Worm (Caenorhabditis elegans): ENCODE results near the gene T25D10.4.

The T25D10.4 gene

ce11 chrII:6366696-6367095, 43.4 kb downstream of the T25D10.4 start, which contains the start of gene ctsa-4.1:
Gene ctsa-4.1 (plus strand): TSS chrII:6366996.
- TF ChIP-seq mab-9 (GFP tag; IDR thresholded peaks at IDR 0.05): no peak
- no peak for TF ChIP-seq efl-1 (optimal IDR thresholded peaks at IDR 0.05)
- TF ChIP-seq efl-1 (GFP tag; optimal IDR thresholded peaks at IDR 0.05 in 1 of 2): peak in 1 of 2 experiments; percentile 24

ce11 chrII:6365237-6365815, 44.8 kb downstream of the T25D10.4 start, which contains the start of the genes ani-2 and clec-88:
Gene ani-2 (minus strand): TSS chrII:6365367.
Gene clec-88 (plus strand): TSS chrII:6365722.
- TF ChIP-seq lin-39 (tag; optimal IDR thresholded peaks at IDR 0.05): no peak
- no peak for TF ChIP-seq nhr-84 (tag; optimal IDR thresholded peaks at IDR 0.05)
- TF ChIP-seq unc-86 (tag; optimal IDR thresholded peaks at IDR 0.05): no peak
- no peak for TF ChIP-seq zip-4 (GFP tag; optimal IDR thresholded peaks at IDR 0.05)
- no peak for TF ChIP-seq ets-5 (GFP tag; IDR thresholded peaks at IDR 0.05)
- no peak for TF ChIP-seq zag-1 (tag; optimal IDR thresholded peaks at IDR 0.05)
- no peak for TF ChIP-seq ceh-63 (GFP tag; optimal IDR thresholded peaks at IDR 0.05)
- no peak for TF ChIP-seq sup-37 (GFP tag; optimal IDR thresholded peaks at IDR 0.05)
- TF ChIP-seq mab-9 (GFP tag; IDR thresholded peaks at IDR 0.05): no peak
- no peak for TF ChIP-seq dpl-1 (GFP tag; optimal IDR thresholded peaks at IDR 0.05)

- TF ChIP-seq isw-1 (GFP tag; IDR thresholded peaks at IDR 0.05) (no peak), unc-62 (GFP tag; optimal IDR thresholded peaks at IDR 0.05) (no peak), snpc-4 (tag; optimal IDR thresholded peaks at IDR 0.05) (peak; percentile 53), nhr-12 (tag; optimal IDR thresholded peaks at IDR 0.05) (no peak), lin-39 (tag; optimal IDR thresholded peaks at IDR 0.05) (peak; percentile 15), grh-1 (GFP tag; IDR thresholded peaks at IDR 0.05) (0 out of 2 replicates have a peak, but pooled peaks have one; percentile 34), sox-4 (tag; optimal IDR thresholded peaks at IDR 0.05) (no peak), nhr-84 (tag; optimal IDR thresholded peaks at IDR 0.05) (no peak), hlh-4 (tag; optimal IDR thresholded peaks at IDR 0.05) (no peak), elt-2 (tag; optimal IDR thresholded peaks at IDR 0.05) (no peak), C34B4.2 (tag; optimal IDR thresholded peaks at IDR 0.05) (no peak), nhr-11 (tag; optimal IDR thresholded peaks at IDR 0.05) (no peak), dsc-1 (tag; optimal IDR thresholded peaks at IDR 0.05) (peak; percentile 53), fkh-8 (tag; optimal IDR thresholded peaks at IDR 0.05) (peak; percentile 6), nhr-90 (tag; optimal IDR thresholded peaks at IDR 0.05; ENCODE audit: poor library complexity) (peak; percentile 54), dpl-1 (GFP tag; optimal IDR thresholded peaks at IDR 0.05) (peak; percentile 56 to 77 (median 75)), aha-1 (tag; optimal IDR thresholded peaks at IDR 0.05) (no peak), aly-2 (tag; optimal IDR thresholded peaks at IDR 0.05) (no peak), lsy-2 (tag; optimal IDR thresholded peaks at IDR 0.05) (peak; percentile 72 to 85), jun-1 (tag; optimal IDR thresholded peaks at IDR 0.05) (no peak), nhr-20 (tag; optimal IDR thresholded peaks at IDR 0.05) (peak; percentile 82), blmp-1 (tag; optimal IDR thresholded peaks at IDR 0.05) (peak; percentile 94), efl-3 (GFP tag; optimal IDR thresholded peaks at IDR 0.05) (no peak), pag-3 (tag; optimal IDR thresholded peaks at IDR 0.05; ENCODE audit: borderline replicate concordance, insufficient read depth) (no peak), pqm-1 (tag; optimal IDR thresholded peaks at IDR 0.05) (no peak), Y116A8C.19 (tag; optimal IDR thresholded peaks at IDR 0.05; ENCODE audit: borderline replicate concordance) (no peak), pax-3 (tag; optimal IDR thresholded peaks at IDR 0.05) (no peak), lin-13 (GFP tag; optimal IDR thresholded peaks at IDR 0.05) (peak; percentile 65), unc-98 (GFP tag; IDR thresholded peaks at IDR 0.05) (no peak), elt-3 (tag; optimal IDR thresholded peaks at IDR 0.05) (peak in 1 of 6 experiments; percentile 37), sup-37 (GFP tag; optimal IDR thresholded peaks at IDR 0.05) (no peak), alr-1 (tag; optimal IDR thresholded peaks at IDR 0.05; ENCODE audit: borderline replicate concordance) (no peak), ets-5 (GFP tag; IDR thresholded peaks at IDR 0.05) (no peak), ceh-8 (GFP tag; optimal IDR thresholded peaks at IDR 0.05) (no peak), nhr-19 (GFP tag; conservative IDR thresholded peaks at IDR 0.05) (peak; percentile 54), ama-1 (optimal IDR thresholded peaks at IDR 0.05) (peak; percentile 22), lin-35 (GFP tag; optimal IDR thresholded peaks at IDR 0.05) (peak; percentile 70 to 87), mep-1 (tag; optimal IDR thresholded peaks at IDR 0.05) (peak; percentile 65), lin-15B (tag; optimal IDR thresholded peaks at IDR 0.05) (peak; percentile 12), hlh-17 (GFP tag; optimal IDR thresholded peaks at IDR 0.05; ENCODE audit: borderline replicate concordance) (no peak)
Observed at ce11 chrII:6360822-6361221, 49.3 kb downstream of the T25D10.4 start, which contains the start of gene K10B2.4. Gene K10B2.4 (minus strand): TSS chrII:6360959.

Measured in whole organism, L1 larva.